Fruit fly (Drosophila melanogaster) whole organism, wandering third instar larva: Measurements from ENCODE around the gene Akt.
A peak's percentile ranks its signal among the peaks of the same experiment; 100 is the strongest.

Source experiments
- Abd-B ChIP-seq: fragments of >200 bp; optimal IDR thresholded peaks from 2 replicates; lab custom pipeline; 2017; ENCODE audit warnings: missing biosample characterization, missing genetic modification characterization
- CG32264 ChIP-seq: fragments of 200-800 bp; sonication (Bioruptor generic); optimal IDR thresholded peaks from 2 replicates; lab custom pipeline; 2016; ENCODE audit warnings: missing biosample characterization, missing genetic modification characterization
- CG9705 ChIP-seq: fragments of 200-800 bp; sonication (Bioruptor generic); optimal IDR thresholded peaks from 2 replicates; lab custom pipeline; 2018; ENCODE audit warnings: missing biosample characterization, mild to moderate bottlenecking, missing genetic modification characterization
- CrebA ChIP-seq: fragments of 200-800 bp; sonication (Bioruptor generic); optimal IDR thresholded peaks from 2 replicates; lab custom pipeline; 2016; ENCODE audit warnings: missing biosample characterization, mild to moderate bottlenecking, missing genetic modification characterization, borderline replicate concordance
- Dfd ChIP-seq: fragments of >200 bp; optimal IDR thresholded peaks from 2 replicates; lab custom pipeline; 2017; ENCODE audit warnings: missing biosample characterization, missing genetic modification characterization
- Dif ChIP-seq: fragments of 200-275, 200-300 bp; sonication (Bioruptor generic); optimal IDR thresholded peaks from 2 replicates; lab custom pipeline; 2018; ENCODE audit warnings: missing biosample characterization, missing genetic modification characterization; ENCODE audit not compliant: partially characterized antibody
- GATAd ChIP-seq: sonication (Bioruptor generic); optimal IDR thresholded peaks from 2 replicates; lab custom pipeline; 2016; ENCODE audit warnings: missing biosample characterization, missing genetic modification characterization
- HLH106 ChIP-seq: fragments of 200-800 bp; optimal IDR thresholded peaks from 3 replicates; lab custom pipeline; 2019; ENCODE audit warnings: missing biosample characterization, mild to moderate bottlenecking, missing genetic modification characterization, moderate library complexity
- Hr78 ChIP-seq: fragments of >200 bp; optimal IDR thresholded peaks from 2 replicates; lab custom pipeline; 2017; ENCODE audit warnings: missing biosample characterization, missing genetic modification characterization
- Hr83 ChIP-seq: fragments of 200-300 bp; sonication (Bioruptor generic); optimal IDR thresholded peaks from 2 replicates; lab custom pipeline; 2016; ENCODE audit warnings: missing biosample characterization, mild to moderate bottlenecking, missing genetic modification characterization, moderate library complexity; ENCODE audit not compliant: poor library complexity, severe bottlenecking
- Jra ChIP-seq: sonication (Bioruptor generic); optimal IDR thresholded peaks from 2 replicates; lab custom pipeline; 2016; ENCODE audit warnings: missing biosample characterization, missing genetic modification characterization
- Mio ChIP-seq: sonication (Bioruptor generic); optimal IDR thresholded peaks from 2 replicates; lab custom pipeline; 2016; ENCODE audit warnings: missing biosample characterization, missing genetic modification characterization
- Myc ChIP-seq: fragments of >200 bp; optimal IDR thresholded peaks from 2 replicates; lab custom pipeline; 2017
- N ChIP-seq: fragments of >200 bp; optimal IDR thresholded peaks from 2 replicates; lab custom pipeline; 2018; ENCODE audit warnings: missing biosample characterization, missing external identifiers, missing genetic modification characterization
- OdsH ChIP-seq: fragments of 200-800 bp; sonication (Bioruptor generic); optimal IDR thresholded peaks from 2 replicates; lab custom pipeline; 2016; ENCODE audit warnings: missing biosample characterization, mild to moderate bottlenecking, missing genetic modification characterization
- Rel ChIP-seq, 2 experiments: fragments of 200-800 bp; sonication (Bioruptor generic) in 1 of 2; optimal IDR thresholded peaks; 2 replicates in 1 of 2; 3 replicates in 1 of 2; lab custom pipeline; 2016 to 2019; ENCODE audit warnings: mild to moderate bottlenecking in 2 of 2, missing biosample characterization in 2 of 2, missing genetic modification characterization in 2 of 2, moderate library complexity in 1 of 2
- Sp1 ChIP-seq: fragments of 200-800 bp; sonication (Bioruptor generic); optimal IDR thresholded peaks from 3 replicates; lab custom pipeline; 2019; ENCODE audit warnings: missing biosample characterization, mild to moderate bottlenecking, missing genetic modification characterization, moderate library complexity
- Vsx2 ChIP-seq: fragments of 200-300, 225-300 bp; sonication (Bioruptor generic); optimal IDR thresholded peaks from 2 replicates; lab custom pipeline; 2018; ENCODE audit warnings: missing biosample characterization, missing genetic modification characterization; ENCODE audit not compliant: partially characterized antibody
- br ChIP-seq: fragments of 200-800 bp; sonication (Bioruptor generic); optimal IDR thresholded peaks from 2 replicates; lab custom pipeline; 2016; ENCODE audit warnings: missing biosample characterization, missing genetic modification characterization
- dl ChIP-seq, 2 experiments: fragments of 175-275, 200-275 bp in 1 of 2; fragments of 200-275 bp in 1 of 2; sonication (Bioruptor generic); optimal IDR thresholded peaks; lab custom pipeline; 2018; ENCODE audit warnings: mild to moderate bottlenecking in 2 of 2, missing biosample characterization in 2 of 2, missing genetic modification characterization in 2 of 2, moderate library complexity in 2 of 2; ENCODE audit not compliant: partially characterized antibody in 2 of 2, insufficient read depth in 1 of 2
- dmrt93B ChIP-seq: fragments of 200-800 bp; sonication (Bioruptor generic); optimal IDR thresholded peaks from 2 replicates; lab custom pipeline; 2018; ENCODE audit warnings: missing biosample characterization, mild to moderate bottlenecking, missing genetic modification characterization
- ey ChIP-seq: fragments of 200-800 bp; sonication (Bioruptor generic); optimal IDR thresholded peaks from 2 replicates; lab custom pipeline; 2016; ENCODE audit warnings: missing biosample characterization, missing genetic modification characterization
- foxo ChIP-seq, 2 experiments: fragments of 200-800 bp; sonication (Bioruptor generic); optimal IDR thresholded peaks; 2 replicates in 1 of 2; 3 replicates in 1 of 2; lab custom pipeline; 2016 to 2017; ENCODE audit warnings: missing biosample characterization in 2 of 2, missing genetic modification characterization in 2 of 2
- fru ChIP-seq: fragments of 200-800 bp; sonication (Bioruptor generic); optimal IDR thresholded peaks from 3 replicates; lab custom pipeline; 2016; ENCODE audit warnings: missing biosample characterization, mild to moderate bottlenecking, missing genetic modification characterization
- h ChIP-seq: fragments of 200-800 bp; sonication (Bioruptor generic); optimal IDR thresholded peaks from 3 replicates; lab custom pipeline; 2016; ENCODE audit warnings: missing biosample characterization, mild to moderate bottlenecking, missing genetic modification characterization
- lola ChIP-seq: fragments of >200 bp; optimal IDR thresholded peaks from 2 replicates; lab custom pipeline; 2017; ENCODE audit warnings: missing biosample characterization, missing genetic modification characterization
- psq ChIP-seq: fragments of 200-800 bp; sonication (Bioruptor generic); optimal IDR thresholded peaks from 3 replicates; lab custom pipeline; 2017; ENCODE audit warnings: missing biosample characterization, mild to moderate bottlenecking, missing genetic modification characterization, moderate library complexity
- rgr ChIP-seq: fragments of 200-800 bp; sonication (Bioruptor generic); optimal IDR thresholded peaks from 3 replicates; lab custom pipeline; 2016; ENCODE audit warnings: missing biosample characterization, mild to moderate bottlenecking, missing genetic modification characterization
- sage ChIP-seq: fragments of 200-800 bp; sonication (Bioruptor generic); optimal IDR thresholded peaks from 2 replicates; lab custom pipeline; 2016; ENCODE audit warnings: missing biosample characterization, mild to moderate bottlenecking, missing genetic modification characterization
- sv ChIP-seq: fragments of 200-800 bp; sonication (Bioruptor generic); optimal IDR thresholded peaks from 3 replicates; lab custom pipeline; 2016; ENCODE audit warnings: missing biosample characterization, missing genetic modification characterization
- tai ChIP-seq: sonication (Bioruptor generic); optimal IDR thresholded peaks from 2 replicates; lab custom pipeline; 2016; ENCODE audit warnings: missing biosample characterization, missing genetic modification characterization
- usp ChIP-seq: fragments of >200 bp; optimal IDR thresholded peaks from 2 replicates; lab custom pipeline; 2017; ENCODE audit warnings: missing biosample characterization, missing genetic modification characterization
- woc ChIP-seq: sonication (Bioruptor generic); optimal IDR thresholded peaks from 2 replicates; lab custom pipeline; 2016; ENCODE audit warnings: missing biosample characterization, mild to moderate bottlenecking, missing genetic modification characterization

Gene Akt

DNA sequence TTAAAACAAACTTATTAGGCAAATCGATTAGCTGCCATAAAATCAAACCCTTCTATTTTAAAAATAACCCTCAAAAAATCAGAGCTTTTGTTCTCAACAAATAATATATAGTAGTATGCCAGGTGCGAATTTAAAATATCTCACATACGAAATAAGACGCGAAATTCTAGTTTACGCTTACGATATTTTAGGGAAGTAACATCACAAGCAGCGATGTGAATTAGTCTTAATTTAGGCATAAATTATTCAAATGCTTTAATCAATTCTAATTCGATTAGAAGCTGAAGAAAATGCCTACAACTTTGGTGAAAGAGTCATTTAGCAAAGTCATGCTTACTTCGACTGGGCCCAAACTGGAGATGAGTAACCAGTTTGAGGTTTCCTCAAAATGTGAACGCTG lies 15.4 kb upstream of the Akt start, which contains the start of gene sxe2:
sxe2 (plus strand) TSS at position 301 of the 400 bp plus-strand sequence.
- TF ChIP-seq rgr (no peak), br (GFP tag; lab: Kevin White, UChicago) (no peak), Sp1 (no peak), foxo (GFP tag; optimal IDR thresholded peaks at IDR 0.05; lab: Kevin White, UChicago) (no peak)

DNA sequence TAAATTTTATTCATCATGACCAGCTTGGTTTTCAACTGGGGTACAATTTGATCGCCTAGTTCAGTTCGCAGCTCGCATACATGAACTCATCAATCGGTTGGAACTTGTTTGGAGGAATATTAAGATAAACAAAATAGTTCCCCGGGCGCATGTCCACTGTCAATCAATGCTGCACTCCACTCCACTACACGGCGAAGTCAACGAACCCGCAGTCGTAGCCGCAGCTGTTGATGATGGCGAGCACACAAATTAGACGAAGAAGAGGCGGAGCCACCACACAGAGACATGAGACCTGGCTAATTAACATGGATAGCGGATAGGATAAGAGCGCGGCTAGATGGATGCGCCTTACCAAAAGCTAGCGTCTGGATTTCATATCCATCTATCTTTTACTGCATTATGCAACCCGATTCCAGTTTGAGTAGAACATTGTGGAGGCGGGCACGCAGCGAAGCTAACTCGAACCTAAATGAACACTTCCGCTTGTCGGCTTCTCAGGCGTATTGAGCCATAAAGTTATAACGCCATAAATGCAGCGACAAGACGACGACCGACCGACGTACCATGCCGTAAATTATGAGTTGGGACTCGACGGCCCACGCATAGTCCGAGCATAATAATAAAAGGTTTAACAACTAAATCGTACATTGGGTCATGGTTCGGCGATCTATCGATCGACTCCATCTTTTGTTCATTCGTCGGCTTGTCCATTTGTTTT lies 7.0 kb upstream of the Akt start:
- TF ChIP-seq sv (no peak), Abd-B (GFP tag; lab: Kevin White, UChicago) (no peak), Mio (GFP tag; lab: Kevin White, UChicago) (no peak)

DNA sequence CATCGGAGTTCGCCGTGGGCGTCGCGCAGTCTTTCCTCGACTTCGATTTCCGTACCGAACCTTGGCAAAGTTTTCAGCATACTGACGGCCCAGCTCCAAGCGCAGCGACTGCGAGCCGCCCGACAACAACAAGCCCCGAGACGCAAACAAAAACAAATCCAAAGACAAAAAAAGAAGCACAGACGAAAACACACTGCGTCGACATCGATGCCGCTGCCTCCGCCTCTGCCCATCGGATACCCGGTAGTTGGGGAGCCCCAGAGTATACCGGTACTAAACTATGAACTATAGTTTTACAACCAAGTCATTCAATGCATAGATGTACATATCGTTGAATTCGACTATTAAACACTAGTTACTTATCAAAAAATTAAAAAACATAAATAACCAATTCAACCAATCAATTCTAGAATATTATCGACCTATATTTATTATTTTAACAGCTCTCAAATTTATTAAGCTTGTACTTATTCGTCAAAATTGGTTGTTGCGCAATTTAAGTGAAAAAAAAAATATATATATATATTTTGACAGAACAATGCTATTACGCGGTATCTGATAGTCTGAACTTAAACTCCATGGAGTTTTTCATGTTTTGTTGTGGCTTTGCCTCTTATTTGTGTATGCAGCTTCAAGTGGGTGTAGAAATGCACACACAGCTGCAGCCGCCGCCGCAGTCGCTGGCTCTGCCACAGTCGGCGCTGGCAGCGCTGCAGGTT lies 4.9 kb upstream of the Akt start:
- TF ChIP-seq Vsx2 (GFP tag; lab: Kevin White, UChicago) (no peak), Myc (lab: Kevin White, UChicago) (no peak), Sp1 (peak; percentile 43), HLH106 (tag; lab: Kevin White, UChicago) (peak; percentile 37), br (GFP tag; lab: Kevin White, UChicago) (peak; percentile 10), dmrt93B (peak; percentile 11), foxo (GFP tag; optimal IDR thresholded peaks at IDR 0.05; lab: Kevin White, UChicago) (peak in 1 of 2 experiments; percentile 67), Jra (GFP tag; lab: Kevin White, UChicago) (no peak), ey (GFP tag; lab: Kevin White, UChicago) (peak; percentile 15), OdsH (GFP tag; lab: Kevin White, UChicago) (peak; percentile 38), woc (GFP tag; lab: Kevin White, UChicago) (peak; percentile 67), rgr (peak; percentile 26), psq (peak; percentile 51), sv (peak; percentile 55), h (GFP tag; lab: Kevin White, UChicago) (peak; percentile 51), Mio (GFP tag; lab: Kevin White, UChicago) (no peak), fru (GFP tag; lab: Kevin White, UChicago) (peak; percentile 55)

dm6 chr3R:16094918-16095317 lies 4.1 kb upstream of the Akt start:
- TF ChIP-seq psq (no peak), foxo (GFP tag; optimal IDR thresholded peaks at IDR 0.05; lab: Kevin White, UChicago) (no peak), Hr83 (GFP tag; lab: Kevin White, UChicago) (no peak), woc (GFP tag; lab: Kevin White, UChicago) (no peak), lola (GFP tag; lab: Kevin White, UChicago) (no peak), CG9705 (GFP tag; lab: Kevin White, UChicago) (no peak), tai (no peak), ey (GFP tag; lab: Kevin White, UChicago) (no peak), dl (GFP tag; optimal IDR thresholded peaks at IDR 0.05; lab: Kevin White, UChicago; ENCODE audit: insufficient read depth in 1 of 2, partially characterized antibody in 2 of 2) (no peak)

- TF ChIP-seq tai (no peak), Dfd (no peak), ey (GFP tag; lab: Kevin White, UChicago) (peak; percentile 99), woc (GFP tag; lab: Kevin White, UChicago) (peak; percentile 97), CG9705 (GFP tag; lab: Kevin White, UChicago) (peak; percentile 95), br (GFP tag; lab: Kevin White, UChicago) (peak; percentile 99), CG32264 (GFP tag; lab: Kevin White, UChicago) (peak; percentile 96), Abd-B (GFP tag; lab: Kevin White, UChicago) (no peak), foxo (GFP tag; optimal IDR thresholded peaks at IDR 0.05; lab: Kevin White, UChicago) (peak; percentile 88 to 99), GATAd (GFP tag; lab: Kevin White, UChicago) (peak; percentile 93), Hr78 (GFP tag; lab: Kevin White, UChicago) (no peak), Hr83 (GFP tag; lab: Kevin White, UChicago) (peak; percentile 79), OdsH (GFP tag; lab: Kevin White, UChicago) (peak; percentile 99), usp (GFP tag; lab: Kevin White, UChicago) (no peak), rgr (peak; percentile 99), Dif (no peak), Mio (GFP tag; lab: Kevin White, UChicago) (peak; percentile 86), HLH106 (tag; lab: Kevin White, UChicago) (peak; percentile 99), N (no peak), Vsx2 (GFP tag; lab: Kevin White, UChicago) (no peak), Myc (lab: Kevin White, UChicago) (no peak), Sp1 (peak; percentile 97), dl (GFP tag; optimal IDR thresholded peaks at IDR 0.05; lab: Kevin White, UChicago; ENCODE audit: insufficient read depth in 1 of 2, partially characterized antibody in 2 of 2) (no peak), Rel (GFP tag; optimal IDR thresholded peaks at IDR 0.05; lab: Kevin White, UChicago) (peak; percentile 82), Rel (tag; optimal IDR thresholded peaks at IDR 0.05; lab: Kevin White, UChicago) (peak; percentile 87), sv (peak; percentile 9), sage (peak; percentile 96), Jra (GFP tag; lab: Kevin White, UChicago) (peak; percentile 95), CrebA (peak; percentile 72)
Measured at dm6 chr3R:16097661-16098329, 1.2 kb upstream of the Akt start.
